Worm (Caenorhabditis elegans): ENCODE measurements around the gene C04E12.4.

DNA sequence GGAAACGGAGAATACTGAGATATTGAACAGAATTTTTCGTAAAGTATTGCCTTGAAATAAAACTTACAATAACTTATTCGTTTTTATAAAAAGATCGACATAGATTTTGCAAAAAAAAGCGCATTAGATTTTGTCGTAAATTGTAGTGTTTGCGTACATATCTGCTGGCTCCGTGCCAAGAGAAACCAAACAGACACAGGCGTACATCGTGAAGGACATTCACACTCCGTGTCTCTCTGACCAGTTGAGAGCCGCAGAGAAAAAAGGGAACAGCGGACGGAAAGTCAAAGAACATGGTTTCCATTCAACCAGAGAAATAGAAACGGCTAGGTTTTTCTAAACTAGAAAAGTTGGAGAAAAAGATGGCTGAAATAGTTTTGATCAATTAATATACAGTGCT is 47.3 kb upstream of the C04E12.4 start, which contains the start of gene arrd-19:
- TF ChIP-seq ztf-29 (GFP tag; IDR thresholded peaks at IDR 0.05) (no peak), ref-1 (GFP tag; conservative IDR thresholded peaks at IDR 0.05) (no peak), ztf-23 (GFP tag; IDR thresholded peaks at IDR 0.05) (no peak), flt-1 (GFP tag; IDR thresholded peaks at IDR 0.05) (no peak), tab-1 (GFP tag; IDR thresholded peaks at IDR 0.05) (no peak), med-1 (GFP tag; optimal IDR thresholded peaks at IDR 0.05; ENCODE audit: insufficient read depth) (no peak), T22C8.4 (GFP tag; IDR thresholded peaks at IDR 0.05) (no peak)
